Worm (Caenorhabditis elegans): ENCODE data around the gene eif-2A.
A peak's percentile ranks its signal among the peaks of the same experiment; 100 is the strongest.

The eif-2A gene

DNA sequence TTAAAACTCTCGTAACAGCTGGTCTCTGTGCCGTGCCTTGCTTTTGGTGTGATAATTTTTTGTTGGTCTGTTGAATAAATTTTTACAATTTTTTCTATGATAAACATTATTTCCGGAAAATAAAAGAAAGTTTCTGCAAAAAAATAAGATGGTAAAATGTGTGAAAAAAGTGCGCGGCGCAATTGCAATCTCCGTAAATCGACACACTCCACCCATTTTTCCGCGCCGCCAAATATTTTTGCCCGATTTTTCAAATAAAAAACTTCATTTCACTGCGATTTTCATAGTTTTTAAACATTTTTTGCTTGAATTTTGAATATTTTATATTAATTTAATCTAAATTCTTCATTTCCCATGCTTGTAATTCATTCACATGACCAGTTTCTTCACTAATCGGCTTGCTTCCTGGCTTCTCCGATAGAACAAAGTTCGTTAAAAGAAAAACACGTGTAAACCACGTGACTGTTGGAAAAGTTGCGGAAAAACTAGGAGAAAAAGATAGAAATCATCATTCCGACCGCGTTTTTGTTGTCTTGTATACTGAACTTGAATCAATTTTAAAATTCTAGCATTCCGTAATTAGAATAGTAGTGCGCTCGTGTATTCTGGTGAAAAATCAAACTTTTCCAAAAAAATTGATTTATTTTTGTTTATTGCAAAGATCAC, 28.4 kb upstream of the eif-2A start:
- peak; percentile 52 for TF ChIP-seq nhr-76 (tag; optimal IDR thresholded peaks at IDR 0.05)
- TF ChIP-seq snpc-4 (tag; optimal IDR thresholded peaks at IDR 0.05): no peak
- no peak for TF ChIP-seq nhr-11 (tag; optimal IDR thresholded peaks at IDR 0.05)
- peak; percentile 34 for TF ChIP-seq ceh-82 (tag; optimal IDR thresholded peaks at IDR 0.05)
- TF ChIP-seq nhr-12 (tag; optimal IDR thresholded peaks at IDR 0.05): no peak
- TF ChIP-seq mdl-1 (tag; optimal IDR thresholded peaks at IDR 0.05): peak; percentile 20
- TF ChIP-seq pha-4 (tag; optimal IDR thresholded peaks at IDR 0.05): peak; percentile 80
- TF ChIP-seq nhr-23 (tag; optimal IDR thresholded peaks at IDR 0.05): peak; percentile 87
- TF ChIP-seq ZK546.5 (tag; optimal IDR thresholded peaks at IDR 0.05): no peak
- TF ChIP-seq tbx-2 (tag; optimal IDR thresholded peaks at IDR 0.05): peak; percentile 29
- TF ChIP-seq ztf-4 (tag; optimal IDR thresholded peaks at IDR 0.05): no peak
- TF ChIP-seq unc-39 (tag; optimal IDR thresholded peaks at IDR 0.05): no peak
- TF ChIP-seq hmg-11 (tag; optimal IDR thresholded peaks at IDR 0.05): peak; percentile 60
- no peak for TF ChIP-seq nhr-237 (tag; optimal IDR thresholded peaks at IDR 0.05)
- TF ChIP-seq nhr-67 (tag; optimal IDR thresholded peaks at IDR 0.05): no peak
- peak; percentile 55 for TF ChIP-seq elt-2 (tag; optimal IDR thresholded peaks at IDR 0.05)
- no peak for TF ChIP-seq fos-1 (tag; optimal IDR thresholded peaks at IDR 0.05)
- no peak for TF ChIP-seq elt-3 (tag; optimal IDR thresholded peaks at IDR 0.05)
- no peak for TF ChIP-seq skn-1 (tag; optimal IDR thresholded peaks at IDR 0.05)
- no peak for TF ChIP-seq ceh-16 (tag; optimal IDR thresholded peaks at IDR 0.05)
- peak; percentile 41 for TF ChIP-seq nhr-25 (tag; optimal IDR thresholded peaks at IDR 0.05)
- TF ChIP-seq nhr-43 (tag; optimal IDR thresholded peaks at IDR 0.05; ENCODE audit: poor library complexity, severe bottlenecking): peak; percentile 63
- peak; percentile 20 for TF ChIP-seq ceh-28 (tag; optimal IDR thresholded peaks at IDR 0.05)
- peak; percentile 32 for TF ChIP-seq lin-39 (tag; optimal IDR thresholded peaks at IDR 0.05)
- no peak for TF ChIP-seq ama-1 (optimal IDR thresholded peaks at IDR 0.05)
- TF ChIP-seq fkh-2 (tag; optimal IDR thresholded peaks at IDR 0.05): no peak
- peak; percentile 69 for TF ChIP-seq mml-1 (tag; optimal IDR thresholded peaks at IDR 0.05)
- TF ChIP-seq fkh-10 (GFP tag; optimal IDR thresholded peaks at IDR 0.05): no peak
- TF ChIP-seq ztf-11 (tag; optimal IDR thresholded peaks at IDR 0.05): no peak
- no peak for TF ChIP-seq nhr-77 (tag; optimal IDR thresholded peaks at IDR 0.05)
- TF ChIP-seq zag-1 (tag; optimal IDR thresholded peaks at IDR 0.05): peak; percentile 57
- peak; percentile 47 for TF ChIP-seq lin-15B (tag; optimal IDR thresholded peaks at IDR 0.05)
- no peak for TF ChIP-seq egl-27 (tag; optimal IDR thresholded peaks at IDR 0.05)
- no peak for TF ChIP-seq sea-2 (GFP tag; optimal IDR thresholded peaks at IDR 0.05)
- no peak for TF ChIP-seq unc-62 (GFP tag; optimal IDR thresholded peaks at IDR 0.05)
- TF ChIP-seq daf-12 (tag; optimal IDR thresholded peaks at IDR 0.05): no peak
- no peak for TF ChIP-seq aly-2 (tag; optimal IDR thresholded peaks at IDR 0.05)
- TF ChIP-seq nfya-1 (tag; optimal IDR thresholded peaks at IDR 0.05; ENCODE audit: insufficient read depth): peak; percentile 72
- TF ChIP-seq elt-1 (tag; optimal IDR thresholded peaks at IDR 0.05): no peak
- no peak for TF ChIP-seq pqm-1 (tag; optimal IDR thresholded peaks at IDR 0.05)
- peak; percentile 74 for TF ChIP-seq lsy-12 (tag; optimal IDR thresholded peaks at IDR 0.05)
- no peak for TF ChIP-seq ceh-9 (tag; optimal IDR thresholded peaks at IDR 0.05)
- peak; percentile 99 for TF ChIP-seq R02D3.7 (tag; optimal IDR thresholded peaks at IDR 0.05)
- no peak for TF ChIP-seq jun-1 (tag; optimal IDR thresholded peaks at IDR 0.05)
- no peak for TF ChIP-seq nhr-28 (tag; optimal IDR thresholded peaks at IDR 0.05)
- no peak for TF ChIP-seq eor-1 (tag; optimal IDR thresholded peaks at IDR 0.05)
- peak; percentile 28 for TF ChIP-seq egl-5 (tag; optimal IDR thresholded peaks at IDR 0.05)
